Fruit fly (Drosophila melanogaster) whole organism, pupa: ENCODE measurements around the gene CG32192.

Source experiments
- CG13204 ChIP-seq: fragments of 200-800 bp; sonication (Bioruptor generic); optimal IDR thresholded peaks from 2 replicates; lab custom pipeline; 2018; ENCODE audit warnings: missing biosample characterization, mild to moderate bottlenecking, missing genetic modification characterization, moderate library complexity
- Ets98B ChIP-seq: fragments of 200-800 bp; sonication (Bioruptor generic); IDR thresholded peaks from 2 replicates; pipeline ENCODE4 v1.3.6; 2022; ENCODE audit warnings: missing biosample characterization, missing genetic modification characterization

dm6 chr3L:18010418-18010883, 29.7 kb upstream of the CG32192 start:
- TF ChIP-seq Ets98B (no peak), CG13204 (GFP tag; lab: Kevin White, UChicago) (no peak)
